Worm (Caenorhabditis elegans) whole organism, L2 larva: ENCODE data around the gene ada-2.

ENCODE experiments used
- C34F6.9 ChIP-seq: fragments of 150-350 bp; optimal IDR thresholded peaks from 2 replicates; lab custom pipeline; 2014; ENCODE audit warnings: missing biosample characterization, missing genetic modification characterization
- F13H6.1 ChIP-seq: sonication (generic microtip); optimal IDR thresholded peaks from 2 replicates; lab custom pipeline; 2016; ENCODE audit warnings: missing genetic modification characterization, missing compliant biosample characterization
- R02D3.7 ChIP-seq: fragments of 150-350 bp; optimal IDR thresholded peaks from 2 replicates; lab custom pipeline; 2014; ENCODE audit warnings: missing biosample characterization, missing genetic modification characterization
- Y55F3AM.14 ChIP-seq: fragments of 200-800 bp; sonication (Bioruptor generic); optimal IDR thresholded peaks from 2 replicates; lab custom pipeline; 2018; ENCODE audit warnings: mild to moderate bottlenecking, missing genetic modification characterization, missing compliant biosample characterization
- ZK546.5 ChIP-seq: sonication (generic microtip); optimal IDR thresholded peaks from 2 replicates; lab custom pipeline; 2017; ENCODE audit warnings: missing biosample characterization, missing genetic modification characterization
- ama-1 ChIP-seq: fragments of 150-350 bp; optimal IDR thresholded peaks from 2 replicates; lab custom pipeline; 2018; ENCODE audit warnings: inconsistent platforms
- blmp-1 ChIP-seq: sonication (generic microtip); optimal IDR thresholded peaks from 2 replicates; lab custom pipeline; 2017; ENCODE audit warnings: missing genetic modification characterization, mild to moderate bottlenecking, missing compliant biosample characterization, antibody characterized with exemption, moderate library complexity; ENCODE audit not compliant: insufficient read depth
- ceh-82 ChIP-seq: fragments of 150-350 bp; optimal IDR thresholded peaks from 2 replicates; lab custom pipeline; 2014; ENCODE audit warnings: missing biosample characterization, missing genetic modification characterization
- crh-2 ChIP-seq: sonication (generic microtip); optimal IDR thresholded peaks from 2 replicates; lab custom pipeline; 2017; ENCODE audit warnings: missing biosample characterization, missing genetic modification characterization
- egl-27 ChIP-seq: sonication (generic microtip); optimal IDR thresholded peaks from 3 replicates; lab custom pipeline; 2017; ENCODE audit warnings: missing biosample characterization, missing genetic modification reagents, missing genetic modification characterization
- fos-1 ChIP-seq: fragments of 150-350 bp; optimal IDR thresholded peaks from 2 replicates; lab custom pipeline; 2014; ENCODE audit warnings: missing biosample characterization, missing genetic modification characterization
- gmeb-1 ChIP-seq: fragments of 150-350 bp; optimal IDR thresholded peaks from 2 replicates; lab custom pipeline; 2014; ENCODE audit warnings: missing biosample characterization, missing genetic modification characterization
- lin-11 ChIP-seq: fragments of 150-350 bp; sonication (generic microtip); optimal IDR thresholded peaks from 2 replicates; lab custom pipeline; 2014; ENCODE audit warnings: missing biosample characterization, missing genetic modification characterization, inconsistent platforms, mixed read lengths
- lin-13 ChIP-seq: fragments of 150-350 bp; optimal IDR thresholded peaks from 2 replicates; lab custom pipeline; 2014; ENCODE audit warnings: missing biosample characterization, missing genetic modification reagents, missing genetic modification characterization
- lin-39 ChIP-seq: fragments of 150-350 bp; optimal IDR thresholded peaks from 2 replicates; lab custom pipeline; 2014; ENCODE audit warnings: missing biosample characterization, missing genetic modification reagents, missing genetic modification characterization
- lsy-2 ChIP-seq, 2 experiments: fragments of 150-350 bp in 1 of 2; sonication (generic microtip) in 1 of 2; optimal IDR thresholded peaks; 2 replicates each; lab custom pipeline; 2014 to 2017; ENCODE audit warnings: missing biosample characterization in 2 of 2, missing genetic modification characterization in 2 of 2
- mab-5 ChIP-seq: fragments of 150-350 bp; optimal IDR thresholded peaks from 2 replicates; lab custom pipeline; 2014; ENCODE audit warnings: missing biosample characterization, missing genetic modification characterization
- mbf-1 ChIP-seq: sonication (generic microtip); optimal IDR thresholded peaks from 2 replicates; lab custom pipeline; 2017; ENCODE audit warnings: missing biosample characterization, missing genetic modification characterization
- mdl-1 ChIP-seq, 2 experiments: fragments of 150-350 bp in 1 of 2; sonication (generic microtip) in 1 of 2; optimal IDR thresholded peaks; 2 replicates each; lab custom pipeline; 2017; ENCODE audit warnings: missing biosample characterization in 2 of 2, missing genetic modification characterization in 2 of 2
- nhr-10 ChIP-seq: sonication (generic microtip); optimal IDR thresholded peaks from 2 replicates; lab custom pipeline; 2017; ENCODE audit warnings: missing biosample characterization, missing genetic modification characterization
- nhr-11 ChIP-seq: fragments of 150-350 bp; optimal IDR thresholded peaks from 2 replicates; lab custom pipeline; 2014; ENCODE audit warnings: missing biosample characterization, missing genetic modification characterization
- nhr-12 ChIP-seq: fragments of 150-350 bp; optimal IDR thresholded peaks from 2 replicates; lab custom pipeline; 2014; ENCODE audit warnings: missing biosample characterization, missing genetic modification characterization
- nhr-237 ChIP-seq: fragments of 150-350 bp; optimal IDR thresholded peaks from 2 replicates; lab custom pipeline; 2014; ENCODE audit warnings: missing biosample characterization, missing genetic modification characterization
- nhr-25 ChIP-seq: fragments of 150-350 bp; sonication (generic microtip); optimal IDR thresholded peaks from 3 replicates; lab custom pipeline; 2014; ENCODE audit warnings: missing biosample characterization, missing genetic modification characterization
- nhr-6 ChIP-seq: fragments of 150-350 bp; optimal IDR thresholded peaks from 2 replicates; lab custom pipeline; 2014; ENCODE audit warnings: missing biosample characterization, missing genetic modification characterization
- nhr-77 ChIP-seq: fragments of 150-350 bp; optimal IDR thresholded peaks from 2 replicates; lab custom pipeline; 2014; ENCODE audit warnings: missing biosample characterization, missing genetic modification characterization
- peb-1 ChIP-seq: fragments of 150-350 bp; optimal IDR thresholded peaks from 2 replicates; lab custom pipeline; 2014; ENCODE audit warnings: missing biosample characterization, missing genetic modification characterization
- sem-4 ChIP-seq: fragments of 150-350 bp; optimal IDR thresholded peaks from 2 replicates; lab custom pipeline; 2014; ENCODE audit warnings: missing biosample characterization, missing genetic modification reagents, missing genetic modification characterization
- skn-1 ChIP-seq: sonication (generic microtip); optimal IDR thresholded peaks from 2 replicates; lab custom pipeline; 2017; ENCODE audit warnings: missing biosample characterization, missing genetic modification characterization
- sma-3 ChIP-seq: sonication (generic microtip); optimal IDR thresholded peaks from 2 replicates; lab custom pipeline; 2016; ENCODE audit warnings: missing genetic modification reagents, missing genetic modification characterization, missing compliant biosample characterization
- sma-9 ChIP-seq, 2 experiments: fragments of 150-350 bp in 1 of 2; sonication (generic microtip) in 1 of 2; optimal IDR thresholded peaks; 2 replicates each; lab custom pipeline; 2014 to 2016; ENCODE audit warnings: missing genetic modification characterization in 2 of 2, mild to moderate bottlenecking in 1 of 2, missing biosample characterization in 1 of 2, missing compliant biosample characterization in 1 of 2, missing genetic modification reagents in 1 of 2, moderate library complexity in 1 of 2
- unc-55 ChIP-seq: fragments of 150-350 bp; sonication (generic microtip); optimal IDR thresholded peaks from 3 replicates; lab custom pipeline; 2014; ENCODE audit warnings: missing biosample characterization, missing genetic modification reagents, missing genetic modification characterization
- ztf-1 ChIP-seq: fragments of 200-800 bp; sonication (Bioruptor generic); conservative IDR thresholded peaks from 2 replicates; pipeline ENCODE4 v1.3.6; 2022; ENCODE audit warnings: missing genetic modification characterization, missing compliant biosample characterization

ada-2 gene

DNA sequence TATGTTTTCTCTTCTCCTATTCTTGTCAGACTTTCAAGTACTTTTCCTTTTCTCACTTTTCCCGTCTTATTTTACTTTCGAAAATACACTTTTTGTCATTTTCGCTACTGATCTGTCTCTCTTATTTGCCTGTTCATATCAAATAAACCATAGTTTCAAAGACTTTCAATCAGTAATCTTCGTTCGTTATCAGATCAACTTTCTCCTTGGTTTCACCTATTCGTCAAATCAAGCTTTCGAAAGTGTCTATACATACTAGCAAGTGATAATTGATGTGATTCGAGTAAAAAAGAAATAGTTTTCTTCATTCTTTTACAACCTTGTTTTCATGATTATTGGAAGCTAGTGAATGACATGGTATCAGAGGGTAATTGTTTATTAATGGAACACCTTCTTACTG lies 9.3 kb upstream of the ada-2 start:
- TF ChIP-seq blmp-1 (tag; lab: Kevin White, UChicago), result peak; percentile 79
- no peak for TF ChIP-seq Y55F3AM.14
- peak; percentile 28 for TF ChIP-seq sma-3 (GFP tag; lab: Kevin White, UChicago)
- TF ChIP-seq mbf-1 (tag; lab: Kevin White, UChicago), result no peak

ce11 chrII:7245576-7245975 lies 6.5 kb upstream of the ada-2 start, which contains the start of gene skpo-3:
skpo-3 (plus strand) TSS chrII:7245876.
- TF ChIP-seq lin-39 (tag; lab: Kevin White, UChicago) (no peak), sem-4 (no peak), ztf-1 (GFP tag; lab: Robert Waterston, UW) (no peak), lin-11 (tag; lab: Kevin White, UChicago) (no peak)

DNA sequence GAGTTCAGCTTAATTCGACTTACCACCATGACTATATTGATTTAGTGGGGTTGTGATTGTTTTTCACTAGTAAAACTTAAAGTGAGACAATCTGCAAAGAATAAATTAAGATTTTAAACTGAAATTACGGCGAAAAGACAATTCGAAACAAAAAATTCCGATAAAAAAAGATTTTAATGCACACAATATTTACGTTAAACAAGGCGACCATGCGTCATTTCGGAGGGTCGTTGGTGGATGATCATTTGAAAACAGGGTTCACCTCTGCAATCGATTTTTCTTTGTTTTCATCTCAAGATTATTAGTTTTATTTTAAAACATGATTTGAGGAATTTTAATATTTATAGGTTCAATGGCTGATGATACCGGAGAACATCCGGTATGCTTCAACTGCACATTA lies 1.0 kb downstream of the ada-2 start, which contains the start of gene lsm-4:
Gene lsm-4, minus strand, starts transcription at position 91 of the 400 bp plus-strand sequence.
- TF ChIP-seq lsy-2 (tag; optimal IDR thresholded peaks at IDR 0.05; lab: Kevin White, UChicago) (peak in 1 of 2 experiments; percentile 3), ZK546.5 (tag; lab: Kevin White, UChicago) (no peak), lin-11 (tag; lab: Kevin White, UChicago) (no peak), sma-9 (GFP tag; optimal IDR thresholded peaks at IDR 0.05; lab: Kevin White, UChicago) (no peak), sma-9 (tag; optimal IDR thresholded peaks at IDR 0.05; lab: Kevin White, UChicago) (no peak), mdl-1 (tag; optimal IDR thresholded peaks at IDR 0.05; lab: Kevin White, UChicago) (no peak), mab-5 (tag; lab: Kevin White, UChicago) (no peak), ama-1 (lab: Kevin White, UChicago) (peak; percentile 7), sem-4 (no peak), sma-3 (GFP tag; lab: Kevin White, UChicago) (no peak), R02D3.7 (tag; lab: Kevin White, UChicago) (no peak), unc-55 (GFP tag; lab: Kevin White, UChicago) (no peak), skn-1 (no peak)

DNA sequence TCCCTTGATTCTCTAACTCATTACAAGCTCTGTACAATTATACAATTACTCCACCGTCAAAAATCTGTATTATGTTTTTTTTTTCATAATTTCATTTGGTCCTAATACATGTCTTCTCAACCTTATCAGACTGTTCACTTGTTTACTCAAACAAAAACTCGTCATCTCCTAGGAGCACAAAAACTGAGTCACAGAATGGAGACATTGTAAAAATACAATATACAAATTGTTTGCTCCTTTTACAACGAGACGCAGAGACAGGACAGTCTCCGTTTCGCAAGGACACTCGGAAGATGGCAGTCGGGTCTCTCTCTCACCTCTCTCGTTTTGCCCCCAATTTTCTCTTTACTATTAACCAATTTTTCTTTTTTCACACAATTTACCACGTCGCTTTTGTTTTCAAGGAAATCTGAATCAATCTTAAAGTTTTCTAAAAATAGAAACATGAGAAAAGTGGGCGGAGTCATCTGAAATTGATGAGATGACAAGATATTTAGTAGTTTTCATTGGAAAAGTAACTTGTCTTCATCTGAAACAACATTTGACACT lies 3.6 kb downstream of the ada-2 start, which contains the start of gene F32A5.8:
Gene F32A5.8, plus strand, starts transcription at position 499 of the 549 bp plus-strand sequence.
- TF ChIP-seq crh-2 (tag; lab: Kevin White, UChicago) (peak; percentile 7), nhr-25 (peak; percentile 32), lsy-2 (tag; optimal IDR thresholded peaks at IDR 0.05; lab: Kevin White, UChicago) (peak in 1 of 2 experiments; percentile 8), fos-1 (peak; percentile 94), ztf-1 (GFP tag; lab: Robert Waterston, UW) (no peak), lin-11 (tag; lab: Kevin White, UChicago) (no peak), gmeb-1 (tag; lab: Kevin White, UChicago) (peak; percentile 17), sma-9 (GFP tag; optimal IDR thresholded peaks at IDR 0.05; lab: Kevin White, UChicago) (peak; percentile 21), sma-9 (tag; optimal IDR thresholded peaks at IDR 0.05; lab: Kevin White, UChicago) (no peak), sma-3 (GFP tag; lab: Kevin White, UChicago) (peak; percentile 9)

DNA sequence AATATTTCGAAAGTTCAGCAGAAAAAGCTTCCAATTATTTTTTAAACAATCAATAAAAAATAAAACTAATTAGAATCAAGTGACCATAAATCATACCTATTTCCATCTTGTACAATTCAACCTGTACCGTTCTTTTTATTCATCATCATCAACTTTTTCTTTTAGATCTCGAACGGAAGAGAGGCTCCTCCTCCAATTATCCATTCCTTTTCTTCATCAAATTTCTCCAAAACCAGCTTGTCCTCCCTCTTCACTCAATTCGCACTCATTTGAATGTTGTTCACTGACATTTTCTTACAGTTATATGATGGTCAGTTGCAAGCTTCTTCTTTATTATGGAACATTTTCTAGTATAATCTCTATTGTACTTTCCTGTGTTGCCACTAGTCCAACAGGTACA lies 9.8 kb downstream of the ada-2 start, which contains the start of gene C30G12.4:
Gene C30G12.4, plus strand, starts transcription at position 301 of the 400 bp plus-strand sequence.
- TF ChIP-seq lin-11 (tag; lab: Kevin White, UChicago) (no peak), ZK546.5 (tag; lab: Kevin White, UChicago) (no peak), nhr-10 (no peak), peb-1 (tag; lab: Kevin White, UChicago) (no peak), lin-13 (GFP tag; lab: Kevin White, UChicago) (no peak), gmeb-1 (tag; lab: Kevin White, UChicago) (no peak), ceh-82 (no peak), nhr-77 (tag; lab: Kevin White, UChicago) (no peak), sem-4 (no peak), fos-1 (no peak), ama-1 (lab: Kevin White, UChicago) (no peak), nhr-11 (tag; lab: Kevin White, UChicago) (no peak), C34F6.9 (tag; lab: Kevin White, UChicago) (no peak), nhr-12 (no peak), crh-2 (tag; lab: Kevin White, UChicago) (no peak), egl-27 (no peak), F13H6.1 (tag; lab: Kevin White, UChicago) (no peak), nhr-6 (tag; lab: Kevin White, UChicago) (no peak), nhr-237 (tag; lab: Kevin White, UChicago) (no peak)
